Fruit fly (Drosophila melanogaster) whole organism, embryonic: ENCODE data around the gene Mrm2.
A peak's percentile ranks its signal among the peaks of the same experiment; 100 is the strongest.

Experiments used
- ATbp ChIP-seq: fragments of 200-800 bp; sonication (Bioruptor generic); optimal IDR thresholded peaks from 2 replicates; lab custom pipeline; 2017; ENCODE audit warnings: missing biosample characterization, mild to moderate bottlenecking, missing genetic modification characterization, missing genetic modification reagents
- Antp ChIP-seq: fragments of 200-800 bp; sonication (Bioruptor generic); optimal IDR thresholded peaks from 3 replicates; lab custom pipeline; 2016; ENCODE audit warnings: missing biosample characterization, missing genetic modification characterization
- CG11398 ChIP-seq: fragments of 200-800 bp; sonication (Bioruptor generic); optimal IDR thresholded peaks from 2 replicates; lab custom pipeline; 2016; ENCODE audit warnings: missing biosample characterization, missing genetic modification characterization
- CG12155 ChIP-seq: fragments of 200-800 bp; sonication (Bioruptor generic); optimal IDR thresholded peaks from 3 replicates; lab custom pipeline; 2016; ENCODE audit warnings: missing biosample characterization, missing genetic modification characterization
- CG12219 ChIP-seq: fragments of 200-800 bp; sonication (Bioruptor generic); optimal IDR thresholded peaks from 3 replicates; lab custom pipeline; 2018; ENCODE audit warnings: missing biosample characterization, mild to moderate bottlenecking, missing genetic modification characterization
- CG12744 ChIP-seq: fragments of 200-800 bp; sonication (Bioruptor generic); optimal IDR thresholded peaks from 2 replicates; lab custom pipeline; 2016; ENCODE audit warnings: missing biosample characterization, missing genetic modification characterization
- CG13296 ChIP-seq: fragments of 200-800 bp; sonication (Bioruptor generic); optimal IDR thresholded peaks from 3 replicates; lab custom pipeline; 2018; ENCODE audit warnings: missing biosample characterization, mild to moderate bottlenecking, missing genetic modification characterization
- CG15514 ChIP-seq: fragments of 200-800 bp; sonication (Bioruptor generic); optimal IDR thresholded peaks from 3 replicates; lab custom pipeline; 2017; ENCODE audit warnings: missing biosample characterization, missing genetic modification characterization, mild to moderate bottlenecking, moderate library complexity, missing genetic modification reagents
- CG17802 ChIP-seq: fragments of 200-800 bp; sonication (Bioruptor generic); optimal IDR thresholded peaks from 2 replicates; lab custom pipeline; 2018; ENCODE audit warnings: missing biosample characterization, mild to moderate bottlenecking, missing genetic modification characterization, moderate library complexity
- CG18262 ChIP-seq: fragments of 200-800 bp; optimal IDR thresholded peaks from 3 replicates; lab custom pipeline; 2019; ENCODE audit warnings: missing biosample characterization, mild to moderate bottlenecking, missing genetic modification characterization, moderate library complexity
- CG2120 ChIP-seq: fragments of 200-800 bp; sonication (Bioruptor generic); optimal IDR thresholded peaks from 3 replicates; lab custom pipeline; 2016; ENCODE audit warnings: missing biosample characterization, missing genetic modification characterization
- CG30403 ChIP-seq: fragments of 200-800 bp; sonication (Bioruptor generic); optimal IDR thresholded peaks from 3 replicates; lab custom pipeline; 2016; ENCODE audit warnings: missing biosample characterization, missing genetic modification characterization
- CG32772 ChIP-seq: fragments of 200-800 bp; sonication (Bioruptor generic); IDR thresholded peaks from 2 replicates; pipeline ENCODE4 v1.3.6; 2022; ENCODE audit warnings: missing biosample characterization, missing genetic modification characterization
- CG3838 ChIP-seq: fragments of 200-800 bp; sonication (Bioruptor generic); optimal IDR thresholded peaks from 3 replicates; lab custom pipeline; 2016; ENCODE audit warnings: missing biosample characterization, missing genetic modification characterization
- CG3847 ChIP-seq: fragments of 200-800 bp; sonication (Bioruptor generic); IDR thresholded peaks from 2 replicates; pipeline ENCODE4 v1.3.6; 2022; ENCODE audit warnings: missing biosample characterization, missing genetic modification characterization
- CG43689 ChIP-seq: fragments of 200-800 bp; sonication (Bioruptor generic); IDR thresholded peaks from 2 replicates; pipeline ENCODE4 v1.3.6; 2022; ENCODE audit warnings: missing biosample characterization, missing genetic modification characterization
- CG4707 ChIP-seq: fragments of 200-800 bp; sonication (Bioruptor generic); optimal IDR thresholded peaks from 2 replicates; lab custom pipeline; 2018; ENCODE audit warnings: missing biosample characterization, mild to moderate bottlenecking, missing genetic modification characterization, moderate library complexity
- CG6854 ChIP-seq: fragments of 200-800 bp; sonication (Bioruptor generic); optimal IDR thresholded peaks from 3 replicates; lab custom pipeline; 2017; ENCODE audit warnings: missing biosample characterization, mild to moderate bottlenecking, missing genetic modification characterization
- CG7357 ChIP-seq: fragments of 200-800 bp; sonication (Bioruptor generic); IDR thresholded peaks from 3 replicates; pipeline ENCODE4 v1.3.6; 2022; ENCODE audit warnings: missing biosample characterization, missing genetic modification characterization
- CG7745 ChIP-seq: fragments of 200-800 bp; sonication (Bioruptor generic); optimal IDR thresholded peaks from 2 replicates; lab custom pipeline; 2018; ENCODE audit warnings: missing biosample characterization, mild to moderate bottlenecking, missing genetic modification characterization, moderate library complexity
- CG7963 ChIP-seq: fragments of 200-800 bp; sonication (Bioruptor generic); IDR thresholded peaks from 3 replicates; pipeline ENCODE4 v1.3.6; 2022; ENCODE audit warnings: missing biosample characterization, missing genetic modification characterization; ENCODE audit not compliant: partially characterized antibody
- CG9437 ChIP-seq: fragments of 200-800 bp; sonication (Bioruptor generic); optimal IDR thresholded peaks from 2 replicates; lab custom pipeline; 2018; ENCODE audit warnings: missing biosample characterization, mild to moderate bottlenecking, missing genetic modification characterization
- CG9727 ChIP-seq: fragments of 200-800 bp; sonication (Bioruptor generic); optimal IDR thresholded peaks from 3 replicates; lab custom pipeline; 2017; ENCODE audit warnings: missing biosample characterization, mild to moderate bottlenecking, missing genetic modification characterization
- Camta ChIP-seq: fragments of 200-800 bp; sonication (Bioruptor generic); optimal IDR thresholded peaks from 2 replicates; lab custom pipeline; 2016; ENCODE audit warnings: missing biosample characterization, missing genetic modification characterization
- Chrac-16 ChIP-seq: fragments of 200-800 bp; sonication (Bioruptor generic); optimal IDR thresholded peaks from 3 replicates; lab custom pipeline; 2016; ENCODE audit warnings: missing biosample characterization, missing genetic modification characterization
- CrebB ChIP-seq: fragments of 200-800 bp; sonication (Bioruptor generic); optimal IDR thresholded peaks from 3 replicates; lab custom pipeline; 2018; ENCODE audit warnings: missing biosample characterization, mild to moderate bottlenecking, missing genetic modification characterization
- HLHmδ ChIP-seq: fragments of 200-800 bp; sonication (Bioruptor generic); optimal IDR thresholded peaks from 2 replicates; lab custom pipeline; 2018; ENCODE audit warnings: missing biosample characterization, mild to moderate bottlenecking, missing genetic modification characterization, moderate library complexity
- Hey ChIP-seq: fragments of 200-800 bp; sonication (Bioruptor generic); optimal IDR thresholded peaks from 3 replicates; lab custom pipeline; 2018; ENCODE audit warnings: missing biosample characterization, mild to moderate bottlenecking, missing genetic modification characterization
- Kr ChIP-seq: fragments of 200-800 bp; sonication (Bioruptor generic); optimal IDR thresholded peaks from 2 replicates; lab custom pipeline; 2017; ENCODE audit warnings: missing biosample characterization, mild to moderate bottlenecking, missing genetic modification characterization
- MBD-R2 ChIP-seq: fragments of 200-800 bp; sonication (Bioruptor generic); IDR thresholded peaks from 2 replicates; pipeline ENCODE4 v1.3.6; 2022; ENCODE audit warnings: missing biosample characterization, missing genetic modification characterization
- Neu2 ChIP-seq: fragments of 200-800 bp; sonication (Bioruptor generic); optimal IDR thresholded peaks from 3 replicates; lab custom pipeline; 2016; ENCODE audit warnings: missing biosample characterization, missing genetic modification characterization, borderline replicate concordance
- Pdp1 ChIP-seq, 2 experiments: fragments of 200-800 bp; sonication (Bioruptor generic); optimal IDR thresholded peaks; 3 replicates each; lab custom pipeline; 2016; ENCODE audit warnings: missing biosample characterization in 2 of 2, missing genetic modification characterization in 2 of 2, mild to moderate bottlenecking in 1 of 2, moderate library complexity in 1 of 2
- Poxn ChIP-seq: fragments of 200-800 bp; sonication (Bioruptor generic); IDR thresholded peaks from 2 replicates; pipeline ENCODE4 v1.3.6; 2022; ENCODE audit warnings: missing biosample characterization, missing genetic modification characterization
- Spps ChIP-seq: fragments of 200-800 bp; sonication (Bioruptor generic); optimal IDR thresholded peaks from 2 replicates; lab custom pipeline; 2018; ENCODE audit warnings: missing biosample characterization, mild to moderate bottlenecking, missing genetic modification characterization
- Sry-δ ChIP-seq: fragments of 200-800 bp; sonication (Bioruptor generic); optimal IDR thresholded peaks from 2 replicates; lab custom pipeline; 2016; ENCODE audit warnings: missing biosample characterization, missing genetic modification characterization
- bowl ChIP-seq: fragments of 200-800 bp; sonication (Bioruptor generic); IDR thresholded peaks from 2 replicates; pipeline ENCODE4 v1.3.6; 2022; ENCODE audit warnings: missing biosample characterization, missing genetic modification characterization
- dimm ChIP-seq: fragments of 200-800 bp; sonication (Bioruptor generic); IDR thresholded peaks from 2 replicates; pipeline ENCODE4 v1.3.6; 2022; ENCODE audit warnings: missing biosample characterization, missing genetic modification characterization
- dm ChIP-seq: fragments of 200-800 bp; sonication (Bioruptor generic); optimal IDR thresholded peaks from 3 replicates; lab custom pipeline; 2016; ENCODE audit warnings: missing biosample characterization, missing genetic modification characterization
- emc ChIP-seq: fragments of 200-800 bp; sonication (Bioruptor generic); optimal IDR thresholded peaks from 2 replicates; lab custom pipeline; 2016; ENCODE audit warnings: missing biosample characterization, missing genetic modification characterization
- ems ChIP-seq: fragments of 200-800 bp; sonication (Bioruptor generic); optimal IDR thresholded peaks from 3 replicates; lab custom pipeline; 2016; ENCODE audit warnings: missing biosample characterization, missing genetic modification characterization
- hbn ChIP-seq: fragments of 200-800 bp; sonication (Bioruptor generic); IDR thresholded peaks from 2 replicates; pipeline ENCODE4 v1.3.6; 2022; ENCODE audit warnings: missing biosample characterization, missing genetic modification characterization; ENCODE audit not compliant: partially characterized antibody
- jing ChIP-seq: fragments of 200-800 bp; sonication (Bioruptor generic); optimal IDR thresholded peaks from 2 replicates; lab custom pipeline; 2018; ENCODE audit warnings: missing biosample characterization, mild to moderate bottlenecking, missing genetic modification characterization
- klu ChIP-seq: fragments of 200-800 bp; sonication (Bioruptor generic); IDR thresholded peaks from 2 replicates; pipeline ENCODE4 v1.3.6; 2022; ENCODE audit warnings: missing biosample characterization, missing genetic modification characterization
- maf-S ChIP-seq: fragments of 200-800 bp; sonication (Bioruptor generic); optimal IDR thresholded peaks from 2 replicates; lab custom pipeline; 2016; ENCODE audit warnings: missing biosample characterization, missing genetic modification characterization
- pita ChIP-seq: fragments of 200-800 bp; sonication (Bioruptor generic); optimal IDR thresholded peaks from 2 replicates; lab custom pipeline; 2017; ENCODE audit warnings: missing biosample characterization, mild to moderate bottlenecking, missing genetic modification characterization
- psq ChIP-seq: fragments of 200-800 bp; sonication (Bioruptor generic); optimal IDR thresholded peaks from 2 replicates; lab custom pipeline; 2017; ENCODE audit warnings: missing biosample characterization, missing genetic modification characterization
- shn ChIP-seq: fragments of 200-800 bp; sonication (Bioruptor generic); optimal IDR thresholded peaks from 3 replicates; lab custom pipeline; 2016; ENCODE audit warnings: missing biosample characterization, missing genetic modification characterization
- sim ChIP-seq: fragments of 200-800 bp; sonication (Bioruptor generic); IDR thresholded peaks from 2 replicates; pipeline ENCODE4 v1.3.6; 2022; ENCODE audit warnings: missing biosample characterization, missing genetic modification characterization
- sna ChIP-seq: fragments of 200-800 bp; sonication (Bioruptor generic); IDR thresholded peaks from 2 replicates; pipeline ENCODE4 v1.3.6; 2022; ENCODE audit warnings: missing biosample characterization, missing genetic modification characterization; ENCODE audit not compliant: partially characterized antibody
- tup ChIP-seq: fragments of 200-800 bp; sonication (Bioruptor generic); optimal IDR thresholded peaks from 2 replicates; lab custom pipeline; 2016; ENCODE audit warnings: missing biosample characterization, mild to moderate bottlenecking, missing genetic modification characterization, moderate library complexity
- tx ChIP-seq: fragments of 200-800 bp; sonication (Bioruptor generic); optimal IDR thresholded peaks from 2 replicates; lab custom pipeline; 2016; ENCODE audit warnings: missing biosample characterization, missing genetic modification characterization

Gene Mrm2

DNA sequence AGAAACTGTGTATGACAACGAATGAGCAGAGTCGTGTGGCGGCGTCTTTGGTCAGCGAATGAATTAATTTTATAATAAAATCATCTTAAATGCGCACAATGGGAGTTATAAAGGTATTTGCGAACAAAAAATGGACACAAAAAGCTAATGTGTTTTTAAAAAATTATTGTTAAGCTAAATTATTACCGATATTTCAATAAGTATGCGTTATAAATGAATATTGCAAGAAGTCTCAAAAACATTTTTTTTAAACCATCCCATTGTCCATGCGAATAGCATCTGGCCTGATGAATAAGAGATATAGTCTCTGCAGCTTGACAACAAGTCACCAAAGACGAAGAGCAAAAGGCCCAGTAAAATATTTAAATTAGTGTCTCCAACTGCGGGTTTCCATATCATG, 30.4 kb upstream of the Mrm2 start (continued):
- no peak for TF ChIP-seq Kr
- no peak for TF ChIP-seq CG12744
- peak; percentile 11 for TF ChIP-seq tup (GFP tag; lab: Kevin White, UChicago)
- TF ChIP-seq Pdp1 (GFP tag; optimal IDR thresholded peaks at IDR 0.05; lab: Kevin White, UChicago): peak; percentile 46 to 60
- no peak for TF ChIP-seq Neu2
- TF ChIP-seq CG30403 (GFP tag; lab: Kevin White, UChicago): peak; percentile 78
- TF ChIP-seq hbn: no peak
- TF ChIP-seq CrebB (tag; lab: Kevin White, UChicago): peak; percentile 11
- TF ChIP-seq CG43689: peak; percentile 35; the same call in 1 of the 2 replicates
- TF ChIP-seq CG9437 (GFP tag; lab: Kevin White, UChicago): peak; percentile 52
- no peak for TF ChIP-seq emc (GFP tag; lab: Kevin White, UChicago)
- peak; percentile 65; the same call in 1 of the 2 replicates for TF ChIP-seq bowl (GFP tag; lab: Robert Waterston, UW)
- TF ChIP-seq CG6854: peak; percentile 44
- TF ChIP-seq shn (GFP tag; lab: Kevin White, UChicago): no peak
- no peak for TF ChIP-seq Hey (tag; lab: Kevin White, UChicago)
- TF ChIP-seq Camta: peak; percentile 25
- TF ChIP-seq jing (GFP tag; lab: Kevin White, UChicago): no peak
- TF ChIP-seq ems (GFP tag; lab: Kevin White, UChicago): peak; percentile 31
- peak; percentile 81 for TF ChIP-seq ATbp (GFP tag; lab: Kevin White, UChicago)
- peak; percentile 20 for TF ChIP-seq Chrac-16 (GFP tag; lab: Kevin White, UChicago)
- peak; percentile 34 for TF ChIP-seq CG9727 (GFP tag; lab: Kevin White, UChicago)
- TF ChIP-seq CG7357 (GFP tag; lab: Robert Waterston, UW): 0 out of 3 replicates have a peak, but pooled peaks have one; percentile 33
- no peak for TF ChIP-seq psq (GFP tag; lab: Kevin White, UChicago)
- TF ChIP-seq pita: no peak
- no peak for TF ChIP-seq CG7745 (tag; lab: Kevin White, UChicago)
- TF ChIP-seq CG15514 (GFP tag; lab: Kevin White, UChicago): peak; percentile 36
- peak; percentile 78 for TF ChIP-seq CG4707 (GFP tag; lab: Kevin White, UChicago)
- TF ChIP-seq maf-S: peak; percentile 29
- no peak for TF ChIP-seq sim (GFP tag; lab: Robert Waterston, UW)
- TF ChIP-seq CG12219 (GFP tag; lab: Kevin White, UChicago): peak; percentile 61
- TF ChIP-seq CG3838 (GFP tag; lab: Kevin White, UChicago): no peak
- peak; percentile 49; the same call in 1 of the 2 replicates for TF ChIP-seq klu (GFP tag; lab: Robert Waterston, UW)
- no peak for TF ChIP-seq sna (GFP tag; lab: Robert Waterston, UW)
- TF ChIP-seq CG13296 (GFP tag; lab: Kevin White, UChicago): peak; percentile 58
- TF ChIP-seq dimm (GFP tag; lab: Robert Waterston, UW): no peak; the same call in 1 of the 2 replicates
- peak; percentile 63 for TF ChIP-seq CG2120 (GFP tag; lab: Kevin White, UChicago)
- no peak for TF ChIP-seq CG7963 (GFP tag; lab: Robert Waterston, UW)
- no peak for TF ChIP-seq MBD-R2
- no peak for TF ChIP-seq Spps (tag; lab: Kevin White, UChicago)
- TF ChIP-seq Poxn (GFP tag; lab: Robert Waterston, UW): no peak
- no peak for TF ChIP-seq Sry-δ (GFP tag; lab: Kevin White, UChicago)
- TF ChIP-seq CG11398 (GFP tag; lab: Kevin White, UChicago): no peak
- TF ChIP-seq CG12155: peak; percentile 8
- TF ChIP-seq tx: no peak
- TF ChIP-seq CG3847 (GFP tag; lab: Robert Waterston, UW): peak; percentile 46; the same call in 1 of the 2 replicates
- peak; percentile 25 for TF ChIP-seq Antp
- no peak for TF ChIP-seq CG17802 (tag; lab: Kevin White, UChicago)
- no peak for TF ChIP-seq HLHmδ (GFP tag; lab: Kevin White, UChicago)
- peak; percentile 66 for TF ChIP-seq CG18262 (tag; lab: Kevin White, UChicago)
- 0 out of 2 replicates have a peak, but pooled peaks have one; percentile 25 for TF ChIP-seq CG32772 (GFP tag; lab: Robert Waterston, UW)
- TF ChIP-seq dm (GFP tag; lab: Kevin White, UChicago): no peak
